Worm (Caenorhabditis elegans): Measurements from ENCODE around the gene clec-260.

ce11 chrV:19987684-19988083 lies 1.6 kb upstream of the clec-260 start, which contains the start of gene sri-67:
- TF ChIP-seq fkh-10 (GFP tag; optimal IDR thresholded peaks at IDR 0.05) (no peak), zfp-2 (tag; optimal IDR thresholded peaks at IDR 0.05) (no peak), hmg-1.1 (GFP tag; IDR thresholded peaks at IDR 0.05) (no peak), tra-1 (GFP tag; IDR thresholded peaks at IDR 0.05) (no peak), nhr-237 (tag; optimal IDR thresholded peaks at IDR 0.05) (no peak), R02D3.7 (tag; optimal IDR thresholded peaks at IDR 0.05) (no peak), unc-39 (tag; optimal IDR thresholded peaks at IDR 0.05) (no peak), dmd-6 (GFP tag; IDR thresholded peaks at IDR 0.05) (no peak)
